Worm (Caenorhabditis elegans): ENCODE data around the gene ZK370.4.

ce11 chrIII:8765030-8765429 lies 33.8 kb upstream of the ZK370.4 start:
- TF ChIP-seq ama-1 (optimal IDR thresholded peaks at IDR 0.05) (no peak), tbx-11 (GFP tag; IDR thresholded peaks at IDR 0.05) (no peak), ets-7 (tag; optimal IDR thresholded peaks at IDR 0.05) (no peak), hnd-1 (tag; optimal IDR thresholded peaks at IDR 0.05) (no peak), flt-1 (GFP tag; IDR thresholded peaks at IDR 0.05) (no peak), aly-1 (tag; optimal IDR thresholded peaks at IDR 0.05) (no peak)
